Fruit fly (Drosophila melanogaster) whole organism, embryonic: ENCODE data around the gene CG12012.
A peak's percentile ranks its signal among the peaks of the same experiment; 100 is the strongest.

Experiments
- Aef1 ChIP-seq: fragments of 200-800 bp; sonication (Bioruptor generic); IDR thresholded peaks from 3 replicates; pipeline ENCODE4 v1.3.6; 2022; ENCODE audit warnings: missing biosample characterization, missing genetic modification characterization
- BtbVII ChIP-seq: fragments of 200-800 bp; sonication (Bioruptor generic); optimal IDR thresholded peaks from 3 replicates; lab custom pipeline; 2017; ENCODE audit warnings: missing biosample characterization, mild to moderate bottlenecking, missing genetic modification characterization
- CG12769 ChIP-seq: fragments of 200-800 bp; sonication (Bioruptor generic); optimal IDR thresholded peaks from 2 replicates; lab custom pipeline; 2019; ENCODE audit warnings: missing biosample characterization, mild to moderate bottlenecking, missing genetic modification characterization, moderate library complexity
- CG14050 ChIP-seq: fragments of 200-800 bp; sonication (Bioruptor generic); IDR thresholded peaks from 3 replicates; pipeline ENCODE4 v1.3.6; 2022; ENCODE audit warnings: missing biosample characterization, missing genetic modification characterization
- CG1647 ChIP-seq: fragments of 200-800 bp; sonication (Bioruptor generic); optimal IDR thresholded peaks from 3 replicates; lab custom pipeline; 2016; ENCODE audit warnings: missing biosample characterization, missing genetic modification characterization
- CG17385 ChIP-seq: fragments of 200-800 bp; sonication (Bioruptor generic); optimal IDR thresholded peaks from 3 replicates; lab custom pipeline; 2018; ENCODE audit warnings: missing biosample characterization, mild to moderate bottlenecking, missing genetic modification characterization
- CG17612 ChIP-seq: fragments of 200-800 bp; sonication (Bioruptor generic); IDR thresholded peaks from 2 replicates; pipeline ENCODE4 v1.3.6; 2022; ENCODE audit warnings: missing biosample characterization, missing genetic modification characterization
- CG18262 ChIP-seq: fragments of 200-800 bp; optimal IDR thresholded peaks from 3 replicates; lab custom pipeline; 2019; ENCODE audit warnings: missing biosample characterization, mild to moderate bottlenecking, missing genetic modification characterization, moderate library complexity
- CG18619 ChIP-seq: fragments of 200-800 bp; sonication (Bioruptor generic); optimal IDR thresholded peaks from 3 replicates; lab custom pipeline; 2017; ENCODE audit warnings: missing biosample characterization, mild to moderate bottlenecking, missing genetic modification characterization
- CG18764 ChIP-seq: fragments of 200-800 bp; sonication (Bioruptor generic); optimal IDR thresholded peaks from 3 replicates; lab custom pipeline; 2016; ENCODE audit warnings: missing biosample characterization, missing genetic modification characterization
- CG2120 ChIP-seq: fragments of 200-800 bp; sonication (Bioruptor generic); optimal IDR thresholded peaks from 3 replicates; lab custom pipeline; 2016; ENCODE audit warnings: missing biosample characterization, missing genetic modification characterization
- CG32767 ChIP-seq: fragments of 200-800 bp; sonication (Bioruptor generic); IDR thresholded peaks from 2 replicates; pipeline ENCODE4 v1.3.6; 2022; ENCODE audit warnings: missing biosample characterization, missing genetic modification characterization
- CG3847 ChIP-seq: fragments of 200-800 bp; sonication (Bioruptor generic); IDR thresholded peaks from 2 replicates; pipeline ENCODE4 v1.3.6; 2022; ENCODE audit warnings: missing biosample characterization, missing genetic modification characterization
- CG6175 ChIP-seq: fragments of 200-800 bp; sonication (Bioruptor generic); IDR thresholded peaks from 3 replicates; pipeline ENCODE4 v1.3.6; 2022; ENCODE audit warnings: missing biosample characterization, missing genetic modification characterization
- CG6765 ChIP-seq: fragments of 200-800 bp; sonication (Bioruptor generic); optimal IDR thresholded peaks from 3 replicates; lab custom pipeline; 2017; ENCODE audit warnings: missing biosample characterization, mild to moderate bottlenecking, missing genetic modification characterization
- CG7357 ChIP-seq: fragments of 200-800 bp; sonication (Bioruptor generic); IDR thresholded peaks from 3 replicates; pipeline ENCODE4 v1.3.6; 2022; ENCODE audit warnings: missing biosample characterization, missing genetic modification characterization
- CG7745 ChIP-seq: fragments of 200-800 bp; sonication (Bioruptor generic); optimal IDR thresholded peaks from 2 replicates; lab custom pipeline; 2018; ENCODE audit warnings: missing biosample characterization, mild to moderate bottlenecking, missing genetic modification characterization, moderate library complexity
- CG7786 ChIP-seq: fragments of 200-800 bp; sonication (Bioruptor generic); optimal IDR thresholded peaks from 2 replicates; lab custom pipeline; 2016; ENCODE audit warnings: missing biosample characterization, missing genetic modification characterization
- CG8924 ChIP-seq: fragments of 200-800 bp; optimal IDR thresholded peaks from 3 replicates; lab custom pipeline; 2019; ENCODE audit warnings: missing biosample characterization, mild to moderate bottlenecking, missing genetic modification characterization, moderate library complexity
- CG9215 ChIP-seq: fragments of 200-800 bp; sonication (Bioruptor generic); IDR thresholded peaks from 2 replicates; pipeline ENCODE4 v1.3.6; 2022; ENCODE audit warnings: missing biosample characterization, missing genetic modification characterization
- CG9609 ChIP-seq: fragments of 200-800 bp; sonication (Bioruptor generic); optimal IDR thresholded peaks from 3 replicates; lab custom pipeline; 2016; ENCODE audit warnings: missing biosample characterization, missing genetic modification characterization
- CG9727 ChIP-seq: fragments of 200-800 bp; sonication (Bioruptor generic); optimal IDR thresholded peaks from 3 replicates; lab custom pipeline; 2017; ENCODE audit warnings: missing biosample characterization, mild to moderate bottlenecking, missing genetic modification characterization
- Camta ChIP-seq: fragments of 200-800 bp; sonication (Bioruptor generic); optimal IDR thresholded peaks from 2 replicates; lab custom pipeline; 2016; ENCODE audit warnings: missing biosample characterization, missing genetic modification characterization
- CrebB ChIP-seq: fragments of 200-800 bp; sonication (Bioruptor generic); optimal IDR thresholded peaks from 3 replicates; lab custom pipeline; 2018; ENCODE audit warnings: missing biosample characterization, mild to moderate bottlenecking, missing genetic modification characterization
- Dad ChIP-seq: fragments of 200-800 bp; sonication (Bioruptor generic); optimal IDR thresholded peaks from 3 replicates; lab custom pipeline; 2016; ENCODE audit warnings: missing biosample characterization, missing genetic modification characterization
- Lhr ChIP-seq: fragments of 200-800 bp; sonication (Bioruptor generic); optimal IDR thresholded peaks from 3 replicates; lab custom pipeline; 2017; ENCODE audit warnings: mild to moderate bottlenecking, missing biosample characterization, missing genetic modification reagents, missing genetic modification characterization
- MESR4 ChIP-seq: fragments of 200-800 bp; sonication (Bioruptor generic); optimal IDR thresholded peaks from 2 replicates; lab custom pipeline; 2018; ENCODE audit warnings: missing biosample characterization, mild to moderate bottlenecking, missing genetic modification characterization, moderate library complexity
- Oaz ChIP-seq: fragments of 200-800 bp; sonication (Bioruptor generic); IDR thresholded peaks from 2 replicates; pipeline ENCODE4 v1.3.6; 2022; ENCODE audit warnings: missing biosample characterization, missing genetic modification characterization
- PHDP ChIP-seq: fragments of 200-800 bp; sonication (Bioruptor generic); optimal IDR thresholded peaks from 3 replicates; lab custom pipeline; 2018; ENCODE audit warnings: missing biosample characterization, mild to moderate bottlenecking, missing genetic modification characterization, moderate library complexity
- al ChIP-seq: fragments of 200-800 bp; sonication (Bioruptor generic); IDR thresholded peaks from 2 replicates; pipeline ENCODE4 v1.3.6; 2022; ENCODE audit warnings: missing biosample characterization, missing genetic modification characterization
- ase ChIP-seq: fragments of 200-800 bp; sonication (Bioruptor generic); IDR thresholded peaks from 3 replicates; pipeline ENCODE4 v1.3.6; 2022; ENCODE audit warnings: missing biosample characterization, missing genetic modification characterization
- cas ChIP-seq: fragments of 200-800 bp; sonication (Bioruptor generic); IDR thresholded peaks from 2 replicates; pipeline ENCODE4 v1.3.6; 2022; ENCODE audit warnings: missing biosample characterization, missing genetic modification characterization
- crol ChIP-seq: fragments of 200-800 bp; sonication (Bioruptor generic); IDR thresholded peaks from 2 replicates; pipeline ENCODE4 v1.3.6; 2022; ENCODE audit warnings: missing biosample characterization, missing genetic modification characterization
- dati ChIP-seq: fragments of 200-800 bp; sonication (Bioruptor generic); IDR thresholded peaks from 2 replicates; pipeline ENCODE4 v1.3.6; 2022; ENCODE audit warnings: missing biosample characterization, missing genetic modification characterization
- emc ChIP-seq: fragments of 200-800 bp; sonication (Bioruptor generic); optimal IDR thresholded peaks from 2 replicates; lab custom pipeline; 2016; ENCODE audit warnings: missing biosample characterization, missing genetic modification characterization
- gce ChIP-seq: fragments of 200-800 bp; sonication (Bioruptor generic); IDR thresholded peaks from 3 replicates; pipeline ENCODE4 v1.3.6; 2022; ENCODE audit warnings: missing biosample characterization, missing genetic modification characterization
- grau ChIP-seq: fragments of 200-800 bp; optimal IDR thresholded peaks from 3 replicates; lab custom pipeline; 2019; ENCODE audit warnings: missing biosample characterization, mild to moderate bottlenecking, missing genetic modification characterization, moderate library complexity
- inv ChIP-seq: fragments of 200-800 bp; sonication (Bioruptor generic); IDR thresholded peaks from 2 replicates; pipeline ENCODE4 v1.3.6; 2022; ENCODE audit warnings: missing biosample characterization, missing genetic modification characterization; ENCODE audit not compliant: partially characterized antibody
- knrl ChIP-seq: fragments of 200-800 bp; sonication (Bioruptor generic); IDR thresholded peaks from 3 replicates; pipeline ENCODE4 v1.3.6; 2022; ENCODE audit warnings: missing biosample characterization, missing genetic modification characterization; ENCODE audit not compliant: partially characterized antibody
- lab ChIP-seq: fragments of 200-800 bp; sonication (Bioruptor generic); optimal IDR thresholded peaks from 3 replicates; lab custom pipeline; 2017; ENCODE audit warnings: missing biosample characterization, missing genetic modification characterization, mild to moderate bottlenecking, moderate library complexity, missing genetic modification reagents
- mld ChIP-seq: fragments of 200-800 bp; sonication (Bioruptor generic); IDR thresholded peaks from 3 replicates; pipeline ENCODE4 v1.3.6; 2022; ENCODE audit warnings: missing biosample characterization, missing genetic modification characterization; ENCODE audit not compliant: partially characterized antibody
- phol ChIP-seq: fragments of 200-800 bp; sonication (Bioruptor generic); optimal IDR thresholded peaks from 3 replicates; lab custom pipeline; 2018; ENCODE audit warnings: missing biosample characterization, mild to moderate bottlenecking, missing genetic modification characterization, moderate library complexity
- psq ChIP-seq: fragments of 200-800 bp; sonication (Bioruptor generic); optimal IDR thresholded peaks from 2 replicates; lab custom pipeline; 2017; ENCODE audit warnings: missing biosample characterization, missing genetic modification characterization
- sens ChIP-seq: fragments of 200-800 bp; sonication (Bioruptor generic); peaks from one replicate; lab custom pipeline; 2016; ENCODE audit warnings: missing biosample characterization, missing genetic modification characterization
- sim ChIP-seq: fragments of 200-800 bp; sonication (Bioruptor generic); IDR thresholded peaks from 2 replicates; pipeline ENCODE4 v1.3.6; 2022; ENCODE audit warnings: missing biosample characterization, missing genetic modification characterization
- sna ChIP-seq: fragments of 200-800 bp; sonication (Bioruptor generic); IDR thresholded peaks from 2 replicates; pipeline ENCODE4 v1.3.6; 2022; ENCODE audit warnings: missing biosample characterization, missing genetic modification characterization; ENCODE audit not compliant: partially characterized antibody
- sug ChIP-seq: fragments of 200-800 bp; optimal IDR thresholded peaks from 2 replicates; lab custom pipeline; 2019; ENCODE audit warnings: missing biosample characterization, mild to moderate bottlenecking, missing genetic modification characterization, moderate library complexity
- tna ChIP-seq: fragments of 200-800 bp; sonication (Bioruptor generic); IDR thresholded peaks from 2 replicates; pipeline ENCODE4 v1.3.6; 2022; ENCODE audit warnings: missing biosample characterization, missing genetic modification characterization; ENCODE audit not compliant: partially characterized antibody
- tup ChIP-seq: fragments of 200-800 bp; sonication (Bioruptor generic); optimal IDR thresholded peaks from 2 replicates; lab custom pipeline; 2016; ENCODE audit warnings: missing biosample characterization, mild to moderate bottlenecking, missing genetic modification characterization, moderate library complexity
- usp ChIP-seq: fragments of >200 bp; optimal IDR thresholded peaks from 2 replicates; lab custom pipeline; 2017; ENCODE audit warnings: missing biosample characterization, missing genetic modification characterization
- zf30C ChIP-seq: fragments of 200-800 bp; sonication (Bioruptor generic); optimal IDR thresholded peaks from 3 replicates; lab custom pipeline; 2018; ENCODE audit warnings: missing biosample characterization, mild to moderate bottlenecking, missing genetic modification characterization
- zfh2 ChIP-seq: fragments of 200-800 bp; sonication (Bioruptor generic); optimal IDR thresholded peaks from 2 replicates; lab custom pipeline; 2016; ENCODE audit warnings: missing biosample characterization, missing genetic modification characterization

The CG12012 gene

dm6 chr3L:3411699-3412098 is 35.1 kb downstream of the CG12012 start (continued):
- peak; percentile 72 for TF ChIP-seq lab (GFP tag; lab: Kevin White, UChicago)
- TF ChIP-seq CG7786 (GFP tag; lab: Kevin White, UChicago), result peak; percentile 41
- no peak for TF ChIP-seq CG6765
- TF ChIP-seq Oaz (GFP tag; lab: Robert Waterston, UW), result no peak
- TF ChIP-seq CG8924 (tag; lab: Kevin White, UChicago), result no peak
- no peak for TF ChIP-seq ase
- no peak for TF ChIP-seq Aef1
- TF ChIP-seq gce (GFP tag; lab: Robert Waterston, UW), result no peak
- TF ChIP-seq knrl (GFP tag; lab: Robert Waterston, UW), result no peak
- TF ChIP-seq CG12769 (tag; lab: Kevin White, UChicago), result peak; percentile 24
- TF ChIP-seq Dad (GFP tag; lab: Kevin White, UChicago), result no peak
- TF ChIP-seq CG17612, result no peak
- TF ChIP-seq CG9727 (GFP tag; lab: Kevin White, UChicago), result peak; percentile 29
- no peak for TF ChIP-seq Lhr (GFP tag; lab: Kevin White, UChicago)
- TF ChIP-seq CG17385, result peak; percentile 5
- peak; percentile 22 for TF ChIP-seq sug (tag; lab: Kevin White, UChicago)
- TF ChIP-seq usp (GFP tag; lab: Kevin White, UChicago), result no peak
- TF ChIP-seq CG18619 (GFP tag; lab: Kevin White, UChicago), result no peak
- TF ChIP-seq BtbVII (GFP tag; lab: Kevin White, UChicago), result peak; percentile 20
- TF ChIP-seq mld (GFP tag; lab: Robert Waterston, UW), result no peak
- no peak for TF ChIP-seq psq (GFP tag; lab: Kevin White, UChicago)
- TF ChIP-seq al (GFP tag; lab: Robert Waterston, UW), result no peak
- peak; percentile 46 for TF ChIP-seq zfh2 (GFP tag; lab: Kevin White, UChicago)
- TF ChIP-seq CG18764 (GFP tag; lab: Kevin White, UChicago), result no peak
- TF ChIP-seq Camta, result no peak
- no peak for TF ChIP-seq CG9609 (GFP tag; lab: Kevin White, UChicago)
- TF ChIP-seq CG6175 (GFP tag; lab: Robert Waterston, UW), result no peak
- no peak for TF ChIP-seq CG32767
- TF ChIP-seq crol (GFP tag; lab: Robert Waterston, UW), result no peak
- peak; percentile 51; the same call in 1 of the 2 replicates for TF ChIP-seq CG3847
- TF ChIP-seq MESR4, result no peak
- TF ChIP-seq phol (tag; lab: Kevin White, UChicago), result no peak
- TF ChIP-seq dati (GFP tag; lab: Robert Waterston, UW), result no peak
- no peak for TF ChIP-seq CrebB
- no peak for TF ChIP-seq sens (GFP tag; lab: Kevin White, UChicago)
- peak; percentile 4 for TF ChIP-seq emc (GFP tag; lab: Kevin White, UChicago)
- peak; percentile 10 for TF ChIP-seq CG18262 (tag; lab: Kevin White, UChicago)
- TF ChIP-seq tna, result no peak
- TF ChIP-seq grau (tag; lab: Kevin White, UChicago), result peak; percentile 52
- peak; percentile 31; the same call in 1 of the 2 replicates for TF ChIP-seq sna
- no peak for TF ChIP-seq CG1647 (GFP tag; lab: Kevin White, UChicago)
- TF ChIP-seq PHDP (tag; lab: Kevin White, UChicago), result peak; percentile 15
- TF ChIP-seq CG7357, result no peak
- no peak for TF ChIP-seq CG7745 (tag; lab: Kevin White, UChicago)
- TF ChIP-seq inv (GFP tag; lab: Robert Waterston, UW), result peak; percentile 52
- TF ChIP-seq cas, result no peak
- peak; percentile 70 for TF ChIP-seq CG2120
- no peak for TF ChIP-seq sim (GFP tag; lab: Robert Waterston, UW)
- TF ChIP-seq CG9215 (GFP tag; lab: Robert Waterston, UW), result peak; percentile 38; the same call in 1 of the 2 replicates
- no peak for TF ChIP-seq tup (GFP tag; lab: Kevin White, UChicago)
- no peak for TF ChIP-seq CG14050
- TF ChIP-seq zf30C (GFP tag; lab: Kevin White, UChicago), result no peak
